Worm (Caenorhabditis elegans) whole organism, late embryonic: Measurements from ENCODE around the gene F18G5.6.

Experiments used
- ceh-9 ChIP-seq: sonication (generic microtip); optimal IDR thresholded peaks from 2 replicates; lab custom pipeline; 2016; ENCODE audit warnings: mild to moderate bottlenecking, missing genetic modification characterization, inconsistent platforms, missing compliant biosample characterization
- dve-1 ChIP-seq: sonication (generic microtip); optimal IDR thresholded peaks from 2 replicates; lab custom pipeline; 2017; ENCODE audit warnings: antibody characterized with exemption, mild to moderate bottlenecking, missing genetic modification characterization, missing compliant biosample characterization
- ets-4 ChIP-seq: sonication (generic microtip); optimal IDR thresholded peaks from 2 replicates; lab custom pipeline; 2016; ENCODE audit warnings: missing genetic modification characterization, missing compliant biosample characterization
- hlh-30 ChIP-seq: sonication (generic microtip); optimal IDR thresholded peaks from 2 replicates; lab custom pipeline; 2017; ENCODE audit warnings: antibody characterized with exemption, missing genetic modification characterization, missing compliant biosample characterization; ENCODE audit not compliant: insufficient read depth
- npax-4 ChIP-seq: sonication (generic microtip); optimal IDR thresholded peaks from 2 replicates; lab custom pipeline; 2016; ENCODE audit warnings: missing genetic modification characterization, missing compliant biosample characterization
- pha-4 ChIP-seq: fragments of 150-350 bp; optimal IDR thresholded peaks from 2 replicates; lab custom pipeline; 2018; ENCODE audit warnings: missing biosample characterization, missing genetic modification reagents, missing genetic modification characterization
- pqm-1 ChIP-seq: sonication (generic microtip); optimal IDR thresholded peaks from 2 replicates; lab custom pipeline; 2016; ENCODE audit warnings: missing genetic modification characterization, missing compliant biosample characterization
- ref-2 ChIP-seq: sonication (generic microtip); optimal IDR thresholded peaks from 2 replicates; lab custom pipeline; 2016; ENCODE audit warnings: missing genetic modification characterization, missing compliant biosample characterization
- sox-2 ChIP-seq: fragments of 200-800 bp; sonication (Bioruptor generic); IDR thresholded peaks from 2 replicates; pipeline ENCODE4 v1.3.6; 2022; ENCODE audit warnings: missing genetic modification reagents, missing genetic modification characterization, missing compliant biosample characterization
- tbx-2 ChIP-seq: sonication (generic microtip); optimal IDR thresholded peaks from 2 replicates; lab custom pipeline; 2016; ENCODE audit warnings: missing genetic modification characterization, missing compliant biosample characterization
- unc-42 ChIP-seq: sonication (generic microtip); optimal IDR thresholded peaks from 2 replicates; lab custom pipeline; 2016; ENCODE audit warnings: missing genotype, missing genetic modification characterization, missing compliant biosample characterization
- ztf-16 ChIP-seq: sonication (generic microtip); optimal IDR thresholded peaks from 2 replicates; lab custom pipeline; 2017; ENCODE audit warnings: missing genetic modification characterization, missing compliant biosample characterization

DNA sequence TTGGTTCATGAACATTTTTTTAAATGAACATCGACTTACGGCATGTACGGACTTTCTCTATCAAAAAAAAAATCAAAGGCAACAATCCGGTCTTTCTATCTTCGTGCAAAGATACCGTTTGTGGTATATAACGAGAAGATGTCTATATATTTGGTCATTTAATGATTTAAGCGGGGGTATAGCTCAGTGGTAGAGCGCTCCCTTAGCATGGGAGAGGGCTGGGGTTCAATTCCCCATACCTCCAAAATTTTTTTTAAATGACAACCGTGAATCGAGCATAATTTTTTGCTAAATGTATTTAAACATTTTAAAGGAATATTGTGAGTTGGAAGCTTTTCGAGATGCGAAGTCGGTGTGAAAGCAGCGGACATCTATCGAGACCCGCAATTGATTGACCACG, 25.4 kb downstream of the F18G5.6 start:
- no peak for TF ChIP-seq tbx-2 (tag; lab: Kevin White, UChicago)
- no peak for TF ChIP-seq dve-1
- no peak for TF ChIP-seq sox-2
- no peak for TF ChIP-seq hlh-30 (tag; lab: Kevin White, UChicago)
- no peak for TF ChIP-seq pha-4 (tag; lab: Kevin White, UChicago)
- TF ChIP-seq ztf-16 (tag; lab: Kevin White, UChicago) = no peak
- TF ChIP-seq pqm-1 (tag; lab: Kevin White, UChicago) = no peak
- TF ChIP-seq npax-4 (tag; lab: Kevin White, UChicago) = no peak
- no peak for TF ChIP-seq unc-42 (tag; lab: Kevin White, UChicago)
- no peak for TF ChIP-seq ref-2
- TF ChIP-seq ets-4 (tag; lab: Kevin White, UChicago) = no peak
- no peak for TF ChIP-seq ceh-9
